Worm (Caenorhabditis elegans): ENCODE data around the gene C25A8.2.

The C25A8.2 gene

DNA sequence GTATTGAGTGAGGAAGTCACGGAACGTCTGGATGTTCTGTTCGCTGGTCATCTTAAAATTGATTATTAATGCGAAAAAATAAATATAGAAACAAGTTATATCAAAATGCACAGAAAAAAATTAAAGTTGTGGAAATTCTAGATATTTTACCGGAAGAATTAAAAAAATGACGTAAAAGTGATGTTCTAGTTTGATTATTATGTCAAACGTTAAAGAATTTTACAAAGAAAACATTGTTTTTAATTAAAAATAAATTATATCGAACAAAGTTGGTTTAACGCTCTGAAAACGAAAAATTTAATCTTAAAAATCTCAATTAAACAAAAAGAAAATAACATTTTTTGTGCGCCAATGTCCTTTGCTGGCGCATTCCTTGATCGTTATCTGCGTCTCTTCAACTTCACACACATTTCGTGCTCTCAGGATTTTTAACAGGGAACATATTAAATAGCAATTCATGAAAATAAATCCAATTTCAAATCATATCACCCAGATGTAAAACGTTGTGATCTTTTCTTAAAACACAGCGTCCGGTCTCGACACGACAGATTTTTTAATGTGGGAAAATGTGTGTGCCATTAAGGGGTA, 35.0 kb downstream of the C25A8.2 start, which contains the start of gene tin-9.1 (continued):
- TF ChIP-seq nhr-25 (tag; optimal IDR thresholded peaks at IDR 0.05) (peak; percentile 69), aly-2 (tag; optimal IDR thresholded peaks at IDR 0.05) (no peak), mab-5 (tag; optimal IDR thresholded peaks at IDR 0.05) (peak; percentile 38), lin-11 (tag; optimal IDR thresholded peaks at IDR 0.05) (no peak), unc-55 (GFP tag; optimal IDR thresholded peaks at IDR 0.05) (peak; percentile 83), lin-13 (GFP tag; optimal IDR thresholded peaks at IDR 0.05) (peak; percentile 59)

DNA sequence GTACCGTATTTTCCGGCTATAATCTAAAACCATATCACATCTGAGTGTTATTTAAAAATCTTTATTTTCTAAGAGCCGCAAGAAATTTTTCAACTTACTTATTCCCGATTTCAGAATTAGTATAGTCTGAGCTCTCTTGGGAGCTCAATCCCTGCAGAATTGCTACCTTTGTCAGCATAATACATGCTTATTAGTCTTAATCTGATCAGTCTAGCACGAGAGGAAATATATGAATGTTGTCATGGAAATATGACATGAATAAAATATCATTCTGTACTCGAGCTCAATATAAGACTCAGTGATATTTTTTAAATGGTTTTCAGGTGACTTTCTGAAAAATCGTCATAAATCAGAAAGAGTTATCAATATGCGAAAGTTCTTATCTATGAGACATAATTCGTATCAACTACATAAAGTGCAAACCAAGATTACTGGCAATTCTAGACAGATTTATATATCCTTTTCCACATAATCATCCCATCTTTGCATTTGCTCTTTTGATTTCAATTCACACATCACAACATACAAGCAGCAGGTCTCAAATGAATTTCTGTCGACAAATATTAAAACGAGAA, 35.8 kb downstream of the C25A8.2 start:
- TF ChIP-seq nhr-12 (tag; optimal IDR thresholded peaks at IDR 0.05) (no peak), skn-1 (tag; optimal IDR thresholded peaks at IDR 0.05) (peak; percentile 70), fos-1 (tag; optimal IDR thresholded peaks at IDR 0.05) (peak; percentile 60), sma-9 (GFP tag; optimal IDR thresholded peaks at IDR 0.05) (peak; percentile 22), sma-9 (tag; optimal IDR thresholded peaks at IDR 0.05) (no peak), lsy-2 (tag; optimal IDR thresholded peaks at IDR 0.05) (peak in 1 of 2 experiments; percentile 46), ceh-82 (tag; optimal IDR thresholded peaks at IDR 0.05) (no peak), ztf-4 (tag; optimal IDR thresholded peaks at IDR 0.05) (no peak), lin-13 (GFP tag; optimal IDR thresholded peaks at IDR 0.05) (no peak), alr-1 (tag; optimal IDR thresholded peaks at IDR 0.05) (no peak), nhr-23 (tag; optimal IDR thresholded peaks at IDR 0.05) (no peak)

DNA sequence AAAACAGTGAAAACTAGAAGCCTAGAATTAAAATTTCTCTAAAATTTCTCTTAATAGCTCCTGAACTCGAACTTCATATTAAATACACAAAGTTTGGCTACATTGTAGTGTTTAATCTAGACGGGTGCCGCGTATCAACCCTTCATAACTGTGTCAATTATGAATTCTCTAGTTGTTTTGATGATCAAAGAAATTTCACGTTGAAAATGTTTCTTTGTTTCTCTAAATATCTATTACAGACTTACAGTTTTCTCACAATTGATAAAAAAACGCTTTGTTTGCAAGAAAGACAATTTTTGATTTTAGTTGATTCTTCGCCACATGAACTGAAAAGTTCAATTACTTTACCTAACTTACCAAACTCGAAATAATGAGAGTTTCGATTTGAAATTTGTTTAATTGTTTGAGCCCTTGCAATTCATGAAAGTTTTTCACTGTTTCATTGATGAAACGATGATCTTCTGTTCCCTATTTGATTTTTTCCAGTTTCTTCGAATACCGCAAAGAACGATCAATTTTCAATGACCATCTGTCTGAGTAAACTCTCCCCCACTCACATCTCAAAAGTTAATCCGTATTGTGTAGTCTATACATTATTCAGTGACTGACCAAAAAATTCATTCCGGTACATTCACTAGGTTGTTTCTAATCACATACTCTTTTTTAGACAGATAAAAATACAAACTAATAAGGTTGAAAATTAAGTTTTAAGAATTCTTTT, 37.2 kb downstream of the C25A8.2 start:
- TF ChIP-seq sma-3 (GFP tag; optimal IDR thresholded peaks at IDR 0.05) (no peak), Y55F3AM.14 (GFP tag; optimal IDR thresholded peaks at IDR 0.05) (no peak), elt-3 (tag; optimal IDR thresholded peaks at IDR 0.05) (no peak), nhr-77 (tag; optimal IDR thresholded peaks at IDR 0.05) (no peak), nhr-6 (tag; optimal IDR thresholded peaks at IDR 0.05) (peak; percentile 19), zag-1 (tag; optimal IDR thresholded peaks at IDR 0.05) (no peak), fos-1 (tag; optimal IDR thresholded peaks at IDR 0.05) (peak; percentile 10), crh-2 (tag; optimal IDR thresholded peaks at IDR 0.05) (no peak), peb-1 (tag; optimal IDR thresholded peaks at IDR 0.05) (no peak), R02D3.7 (tag; optimal IDR thresholded peaks at IDR 0.05) (no peak), egl-27 (tag; optimal IDR thresholded peaks at IDR 0.05) (no peak), ceh-16 (tag; optimal IDR thresholded peaks at IDR 0.05) (no peak), lin-39 (tag; optimal IDR thresholded peaks at IDR 0.05) (no peak), ztf-11 (tag; optimal IDR thresholded peaks at IDR 0.05) (no peak), sma-9 (GFP tag; optimal IDR thresholded peaks at IDR 0.05) (peak; percentile 40), sma-9 (tag; optimal IDR thresholded peaks at IDR 0.05) (no peak), nhr-21 (tag; optimal IDR thresholded peaks at IDR 0.05) (peak; percentile 27), sem-4 (tag; optimal IDR thresholded peaks at IDR 0.05) (no peak), nhr-129 (tag; optimal IDR thresholded peaks at IDR 0.05) (peak; percentile 27), lsy-2 (tag; optimal IDR thresholded peaks at IDR 0.05) (peak in 1 of 2 experiments; percentile 43), ceh-82 (tag; optimal IDR thresholded peaks at IDR 0.05) (no peak), nhr-23 (tag; optimal IDR thresholded peaks at IDR 0.05) (no peak), nhr-10 (tag; optimal IDR thresholded peaks at IDR 0.05) (no peak)

DNA sequence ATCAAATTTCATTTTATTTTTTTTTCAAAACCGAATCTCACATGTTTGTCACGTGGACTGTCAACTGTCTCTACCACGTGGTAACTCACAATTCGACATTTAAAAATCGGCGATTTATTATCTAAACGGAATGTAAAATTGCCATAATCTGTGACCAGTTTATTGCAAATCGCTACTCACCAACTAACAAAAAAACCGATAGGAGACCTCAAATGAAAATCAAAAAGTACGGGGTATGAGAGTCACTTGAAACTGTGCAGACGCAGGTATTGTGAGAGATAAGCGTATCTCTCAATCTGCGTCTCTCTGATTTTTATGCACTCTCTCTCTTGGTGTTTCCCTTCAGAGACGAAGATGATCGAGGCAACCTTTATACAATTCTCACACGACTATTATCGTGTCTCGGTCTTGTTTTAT, 38.1 kb downstream of the C25A8.2 start:
- peak; percentile 86 for TF ChIP-seq F13H6.1 (tag; optimal IDR thresholded peaks at IDR 0.05)
- peak; percentile 87 for TF ChIP-seq fos-1 (tag; optimal IDR thresholded peaks at IDR 0.05)
- TF ChIP-seq lin-11 (tag; optimal IDR thresholded peaks at IDR 0.05), result no peak
- no peak for TF ChIP-seq peb-1 (tag; optimal IDR thresholded peaks at IDR 0.05)
- TF ChIP-seq skn-1 (tag; optimal IDR thresholded peaks at IDR 0.05), result no peak
- TF ChIP-seq ztf-4 (tag; optimal IDR thresholded peaks at IDR 0.05), result peak; percentile 54
- TF ChIP-seq ama-1 (optimal IDR thresholded peaks at IDR 0.05), result peak; percentile 28
- TF ChIP-seq nhr-129 (tag; optimal IDR thresholded peaks at IDR 0.05), result peak; percentile 81
- peak in 1 of 2 experiments; percentile 48 for TF ChIP-seq lsy-2 (tag; optimal IDR thresholded peaks at IDR 0.05)
- peak; percentile 62 for TF ChIP-seq C34F6.9 (tag; optimal IDR thresholded peaks at IDR 0.05)
- TF ChIP-seq R02D3.7 (tag; optimal IDR thresholded peaks at IDR 0.05), result no peak
- no peak for TF ChIP-seq zag-1 (tag; optimal IDR thresholded peaks at IDR 0.05)
- peak; percentile 73 for TF ChIP-seq nhr-6 (tag; optimal IDR thresholded peaks at IDR 0.05)
- peak; percentile 86 for TF ChIP-seq crh-2 (tag; optimal IDR thresholded peaks at IDR 0.05)
- peak; percentile 5 for TF ChIP-seq egl-27 (tag; optimal IDR thresholded peaks at IDR 0.05)
- TF ChIP-seq sma-9 (GFP tag; optimal IDR thresholded peaks at IDR 0.05), result peak; percentile 87
- no peak for TF ChIP-seq sma-9 (tag; optimal IDR thresholded peaks at IDR 0.05)
- TF ChIP-seq lin-39 (tag; optimal IDR thresholded peaks at IDR 0.05), result no peak
- TF ChIP-seq alr-1 (tag; optimal IDR thresholded peaks at IDR 0.05), result no peak
- TF ChIP-seq ceh-82 (tag; optimal IDR thresholded peaks at IDR 0.05), result no peak
- TF ChIP-seq nhr-25 (tag; optimal IDR thresholded peaks at IDR 0.05), result peak; percentile 88
- peak; percentile 84 for TF ChIP-seq sma-3 (GFP tag; optimal IDR thresholded peaks at IDR 0.05)
- no peak for TF ChIP-seq snpc-4 (tag; optimal IDR thresholded peaks at IDR 0.05)
- TF ChIP-seq nhr-12 (tag; optimal IDR thresholded peaks at IDR 0.05), result no peak
- peak; percentile 56 to 58 for TF ChIP-seq mdl-1 (tag; optimal IDR thresholded peaks at IDR 0.05)
- TF ChIP-seq nhr-77 (tag; optimal IDR thresholded peaks at IDR 0.05), result no peak
- TF ChIP-seq ztf-1 (GFP tag; conservative IDR thresholded peaks at IDR 0.05), result no peak
- TF ChIP-seq nhr-237 (tag; optimal IDR thresholded peaks at IDR 0.05), result no peak
- TF ChIP-seq elt-3 (tag; optimal IDR thresholded peaks at IDR 0.05), result no peak
- TF ChIP-seq unc-55 (GFP tag; optimal IDR thresholded peaks at IDR 0.05), result no peak
- TF ChIP-seq Y55F3AM.14 (GFP tag; optimal IDR thresholded peaks at IDR 0.05), result peak; percentile 24
- peak; percentile 29 for TF ChIP-seq lin-13 (GFP tag; optimal IDR thresholded peaks at IDR 0.05)
- TF ChIP-seq ZK546.5 (tag; optimal IDR thresholded peaks at IDR 0.05), result no peak

All from whole organism, L2 larva.